Worm (Caenorhabditis elegans): ENCODE data around the gene dhcr-24.

The dhcr-24 gene

ce11 chrX:2559399-2559798 is 4.5 kb downstream of the dhcr-24 start (continued):
- peak in 2 of 3 experiments; percentile 2 to 10 for TF ChIP-seq ceh-82 (tag; optimal IDR thresholded peaks at IDR 0.05)
- no peak for TF ChIP-seq aha-1 (tag; optimal IDR thresholded peaks at IDR 0.05)
- no peak for TF ChIP-seq fos-1 (tag; optimal IDR thresholded peaks at IDR 0.05)
- TF ChIP-seq rnt-1 (tag; optimal IDR thresholded peaks at IDR 0.05): peak; percentile 62
- no peak for TF ChIP-seq elt-3 (tag; optimal IDR thresholded peaks at IDR 0.05)
- TF ChIP-seq F16B12.6 (tag; optimal IDR thresholded peaks at IDR 0.05): no peak
- TF ChIP-seq tbx-2 (tag; optimal IDR thresholded peaks at IDR 0.05): peak; percentile 11
- no peak for TF ChIP-seq elt-2 (tag; optimal IDR thresholded peaks at IDR 0.05)
- no peak for TF ChIP-seq ceh-88 (GFP tag; IDR thresholded peaks at IDR 0.05)
- no peak for TF ChIP-seq lin-13 (GFP tag; optimal IDR thresholded peaks at IDR 0.05)
- peak; percentile 89 for TF ChIP-seq skn-1 (tag; optimal IDR thresholded peaks at IDR 0.05)
- TF ChIP-seq ztf-11 (tag; optimal IDR thresholded peaks at IDR 0.05): no peak
- TF ChIP-seq zag-1 (tag; optimal IDR thresholded peaks at IDR 0.05): no peak
- TF ChIP-seq unc-62 (GFP tag; optimal IDR thresholded peaks at IDR 0.05): no peak
- TF ChIP-seq irx-1 (tag; optimal IDR thresholded peaks at IDR 0.05): no peak
- no peak for TF ChIP-seq sptf-1 (tag; optimal IDR thresholded peaks at IDR 0.05)
- TF ChIP-seq lir-3 (tag; optimal IDR thresholded peaks at IDR 0.05; ENCODE audit: poor library complexity): no peak
- peak; percentile 50 for TF ChIP-seq nhr-47 (tag; optimal IDR thresholded peaks at IDR 0.05)
- no peak for TF ChIP-seq nhr-28 (tag; optimal IDR thresholded peaks at IDR 0.05)
- TF ChIP-seq hlh-4 (tag; optimal IDR thresholded peaks at IDR 0.05): no peak
- TF ChIP-seq nhr-20 (tag; optimal IDR thresholded peaks at IDR 0.05): peak; percentile 43
- no peak for TF ChIP-seq nhr-84 (tag; optimal IDR thresholded peaks at IDR 0.05)
- peak; percentile 18 for TF ChIP-seq C16A3.4 (tag; optimal IDR thresholded peaks at IDR 0.05)
- no peak for TF ChIP-seq lin-14 (GFP tag; optimal IDR thresholded peaks at IDR 0.05)
- no peak for TF ChIP-seq aly-2 (tag; optimal IDR thresholded peaks at IDR 0.05)
- no peak for TF ChIP-seq hpl-2 (GFP tag; optimal IDR thresholded peaks at IDR 0.05)
- TF ChIP-seq nhr-71 (tag; optimal IDR thresholded peaks at IDR 0.05): peak; percentile 65
- no peak for TF ChIP-seq lin-15B (tag; optimal IDR thresholded peaks at IDR 0.05)
- peak; percentile 5 for TF ChIP-seq dsc-1 (tag; optimal IDR thresholded peaks at IDR 0.05)
- TF ChIP-seq fkh-10 (GFP tag; optimal IDR thresholded peaks at IDR 0.05): no peak
- no peak for TF ChIP-seq jun-1 (tag; optimal IDR thresholded peaks at IDR 0.05)

ce11 chrX:2553433-2553860 is 10.5 kb downstream of the dhcr-24 start:
- TF ChIP-seq grh-1 (GFP tag; IDR thresholded peaks at IDR 0.05) (no peak), nhr-85 (tag) (peak; percentile 76), mep-1 (tag; optimal IDR thresholded peaks at IDR 0.05) (peak; percentile 73), pax-3 (tag; optimal IDR thresholded peaks at IDR 0.05) (peak; percentile 21), unc-130 (tag; optimal IDR thresholded peaks at IDR 0.05) (peak; percentile 2), nhr-84 (tag; optimal IDR thresholded peaks at IDR 0.05) (no peak), fkh-10 (GFP tag; optimal IDR thresholded peaks at IDR 0.05) (no peak), efl-1 (optimal IDR thresholded peaks at IDR 0.05) (peak; percentile 13 to 25), efl-1 (GFP tag; optimal IDR thresholded peaks at IDR 0.05 in 1 of 2) (no peak), sptf-1 (tag; optimal IDR thresholded peaks at IDR 0.05) (no peak), unc-98 (GFP tag; IDR thresholded peaks at IDR 0.05) (no peak), zip-4 (GFP tag; optimal IDR thresholded peaks at IDR 0.05) (no peak), nhr-11 (tag; optimal IDR thresholded peaks at IDR 0.05) (no peak), lsy-2 (tag; optimal IDR thresholded peaks at IDR 0.05) (peak; percentile 42 to 67), ces-1 (GFP tag; optimal IDR thresholded peaks at IDR 0.05) (no peak), tbx-2 (tag; optimal IDR thresholded peaks at IDR 0.05) (peak; percentile 72), egl-27 (tag; optimal IDR thresholded peaks at IDR 0.05) (no peak), mdl-1 (tag; optimal IDR thresholded peaks at IDR 0.05) (peak in 1 of 2 experiments; percentile 74), hlh-17 (GFP tag; optimal IDR thresholded peaks at IDR 0.05; ENCODE audit: borderline replicate concordance) (no peak), ceh-90 (tag; optimal IDR thresholded peaks at IDR 0.05) (no peak), fos-1 (tag; optimal IDR thresholded peaks at IDR 0.05) (peak; percentile 46), nhr-77 (tag; optimal IDR thresholded peaks at IDR 0.05) (peak; percentile 43), ceh-63 (GFP tag; optimal IDR thresholded peaks at IDR 0.05) (no peak), fkh-4 (tag; optimal IDR thresholded peaks at IDR 0.05; ENCODE audit: borderline replicate concordance) (no peak), snpc-4 (tag; optimal IDR thresholded peaks at IDR 0.05) (no peak), tlp-1 (tag; optimal IDR thresholded peaks at IDR 0.05) (no peak), nhr-28 (tag; optimal IDR thresholded peaks at IDR 0.05) (no peak), nhr-19 (GFP tag; conservative IDR thresholded peaks at IDR 0.05) (peak; percentile 65), sup-37 (GFP tag; optimal IDR thresholded peaks at IDR 0.05) (peak; percentile 51)

Data from whole organism, L1 larva.